Worm (Caenorhabditis elegans): ENCODE measurements around the gene nrf-5.

ce11 chrV:13827920-13828319, at the start of gene nrf-5:
- no peak for TF ChIP-seq nfya-1 (tag; optimal IDR thresholded peaks at IDR 0.05)
- no peak for TF ChIP-seq unc-86 (tag; optimal IDR thresholded peaks at IDR 0.05)
- TF ChIP-seq ref-2 (tag; optimal IDR thresholded peaks at IDR 0.05) = no peak
- TF ChIP-seq tbx-2 (tag; optimal IDR thresholded peaks at IDR 0.05) = no peak
- TF ChIP-seq K09A11.1 (tag; optimal IDR thresholded peaks at IDR 0.05; ENCODE audit: insufficient read depth) = no peak
- no peak for TF ChIP-seq pha-2 (tag; optimal IDR thresholded peaks at IDR 0.05)
- no peak for TF ChIP-seq C38D4.7 (GFP tag; optimal IDR thresholded peaks at IDR 0.05)
- no peak for TF ChIP-seq ama-1 (optimal IDR thresholded peaks at IDR 0.05)
- TF ChIP-seq pros-1 (tag; optimal IDR thresholded peaks at IDR 0.05) = no peak
